Worm (Caenorhabditis elegans) whole organism, L4/young adult: ENCODE measurements around the gene F35D2.3.

ENCODE experiments used
- W03F9.2 ChIP-seq: fragments of 150-350 bp; optimal IDR thresholded peaks from 2 replicates; lab custom pipeline; 2014; ENCODE audit warnings: missing biosample characterization, missing genetic modification characterization
- dao-5 ChIP-seq: sonication (generic microtip); optimal IDR thresholded peaks from 2 replicates; lab custom pipeline; 2016; ENCODE audit warnings: missing genotype, missing genetic modification characterization, moderate library complexity, missing compliant biosample characterization
- him-1 ChIP-seq: sonication (generic microtip); optimal IDR thresholded peaks from 2 replicates; lab custom pipeline; 2016; ENCODE audit warnings: missing genotype, missing genetic modification reagents, missing genetic modification characterization, missing compliant biosample characterization

DNA sequence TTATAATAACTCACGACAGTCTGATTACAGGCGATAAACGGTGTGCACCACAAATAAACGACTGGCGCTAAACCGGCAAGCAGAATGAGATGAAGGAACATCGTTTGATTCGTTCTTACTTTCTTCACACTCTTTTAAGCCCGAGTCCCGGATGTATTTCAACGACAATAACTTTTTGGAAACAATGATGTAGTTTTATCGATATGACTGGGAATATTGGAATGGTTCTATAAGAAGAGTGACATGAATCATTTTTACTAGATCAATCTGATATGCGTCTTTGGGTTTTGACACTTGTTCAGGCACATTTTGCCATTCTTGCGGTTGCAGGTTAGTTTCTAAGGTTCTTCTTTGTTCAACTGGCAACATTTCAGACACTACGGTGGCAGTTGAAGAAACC is 8.9 kb upstream of the F35D2.3 start, which contains the start of the genes ZK1290.11 and ZK1290.1:
- TF ChIP-seq him-1 (tag; lab: Kevin White, UChicago), result no peak
- no peak for TF ChIP-seq dao-5
- no peak for TF ChIP-seq W03F9.2 (tag; lab: Kevin White, UChicago)
